Fruit fly (Drosophila melanogaster): ENCODE results near the gene GstD5.
A peak's percentile ranks its signal among the peaks of the same experiment; 100 is the strongest.

The GstD5 gene

dm6 chr3R:12356044-12356443 is 19.5 kb upstream of the GstD5 start, which contains the start of gene MBD-R2:
Gene MBD-R2 (minus strand): TSS chr3R:12356265.
- TF ChIP-seq Myc (optimal IDR thresholded peaks at IDR 0.05) (no peak), dl (GFP tag; optimal IDR thresholded peaks at IDR 0.05; ENCODE audit: insufficient read depth in 1 of 2, partially characterized antibody in 2 of 2) (no peak), dmrt93B (GFP tag; optimal IDR thresholded peaks at IDR 0.05) (no peak), jim (GFP tag; optimal IDR thresholded peaks at IDR 0.05) (no peak), Rel (GFP tag; optimal IDR thresholded peaks at IDR 0.05) (no peak), Rel (tag; optimal IDR thresholded peaks at IDR 0.05) (peak; percentile 22), Sp1 (GFP tag; optimal IDR thresholded peaks at IDR 0.05) (no peak), Jra (GFP tag; optimal IDR thresholded peaks at IDR 0.05) (no peak), woc (GFP tag; optimal IDR thresholded peaks at IDR 0.05) (no peak), lola (GFP tag; optimal IDR thresholded peaks at IDR 0.05) (no peak), CrebA (GFP tag; optimal IDR thresholded peaks at IDR 0.05; ENCODE audit: borderline replicate concordance) (no peak), sage (GFP tag; optimal IDR thresholded peaks at IDR 0.05) (peak; percentile 12), rgr (GFP tag; optimal IDR thresholded peaks at IDR 0.05) (no peak), br (GFP tag; optimal IDR thresholded peaks at IDR 0.05) (no peak), Hnf4 (GFP tag; optimal IDR thresholded peaks at IDR 0.05) (no peak), Dfd (GFP tag; optimal IDR thresholded peaks at IDR 0.05) (no peak), Hr78 (GFP tag; optimal IDR thresholded peaks at IDR 0.05) (no peak), dsf (GFP tag; optimal IDR thresholded peaks at IDR 0.05; ENCODE audit: borderline replicate concordance) (no peak), ey (GFP tag; optimal IDR thresholded peaks at IDR 0.05) (no peak)

DNA sequence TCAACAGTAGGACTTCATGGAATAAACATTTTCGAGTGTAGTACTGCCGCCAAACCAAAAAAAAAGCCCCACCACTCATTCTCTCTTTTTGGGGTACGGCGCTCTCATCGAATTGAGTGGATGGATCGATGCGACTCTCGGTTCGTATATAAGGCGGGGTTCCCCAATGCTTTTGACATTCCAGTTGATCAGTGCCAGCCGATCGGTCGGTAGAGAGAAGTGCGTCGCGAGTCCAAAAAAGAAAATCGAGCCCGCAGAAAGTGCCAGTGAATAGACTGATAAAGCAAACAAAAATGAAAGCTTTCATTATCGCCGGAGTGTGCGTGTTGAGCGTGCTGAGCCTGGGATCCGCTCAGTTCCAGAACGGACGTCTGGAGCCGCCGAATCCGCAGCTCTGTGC is 15.7 kb upstream of the GstD5 start, which contains the start of gene CG4115:
TSS of gene CG4115 (plus strand) at position 172 of the 400 bp plus-strand sequence.
- TF ChIP-seq woc (GFP tag; optimal IDR thresholded peaks at IDR 0.05) = peak; percentile 15
- no peak for TF ChIP-seq Vsx2 (GFP tag; optimal IDR thresholded peaks at IDR 0.05; ENCODE audit: partially characterized antibody)
- no peak for TF ChIP-seq Rel (GFP tag; optimal IDR thresholded peaks at IDR 0.05)
- peak; percentile 94 for TF ChIP-seq Rel (tag; optimal IDR thresholded peaks at IDR 0.05)
- peak; percentile 20 for TF ChIP-seq Dif (GFP tag; optimal IDR thresholded peaks at IDR 0.05; ENCODE audit: partially characterized antibody)

DNA sequence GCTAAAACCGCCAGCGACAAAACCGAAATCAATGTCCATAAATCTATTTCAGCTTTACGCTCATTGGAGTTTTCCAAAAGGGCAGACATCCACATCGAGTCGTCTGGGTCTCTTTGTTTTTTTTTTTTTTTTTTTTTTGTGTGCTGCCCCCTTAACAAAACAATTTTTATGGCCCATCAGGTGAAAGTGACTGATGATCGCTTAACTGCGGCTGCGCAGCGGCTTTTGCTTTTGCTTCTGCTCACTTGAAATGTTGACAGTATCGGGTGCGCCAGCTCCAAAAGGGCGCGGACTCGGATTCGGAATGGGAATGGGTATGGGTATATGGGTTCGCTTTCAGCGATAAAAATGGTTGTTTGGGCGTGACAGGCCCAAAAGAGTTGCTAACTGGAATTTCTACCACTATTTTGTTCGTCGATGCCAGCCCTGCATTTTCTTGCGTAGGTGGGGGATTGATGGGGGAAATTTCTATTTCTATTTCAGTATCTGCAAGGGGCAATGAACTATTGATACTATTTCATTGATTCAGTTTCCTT is 13.5 kb upstream of the GstD5 start:
- TF ChIP-seq OdsH (GFP tag; optimal IDR thresholded peaks at IDR 0.05) (no peak), Hr78 (GFP tag; optimal IDR thresholded peaks at IDR 0.05) (no peak), N (GFP tag; optimal IDR thresholded peaks at IDR 0.05) (no peak), CrebA (GFP tag; optimal IDR thresholded peaks at IDR 0.05; ENCODE audit: borderline replicate concordance) (no peak), usp (GFP tag; optimal IDR thresholded peaks at IDR 0.05) (no peak), dl (GFP tag; optimal IDR thresholded peaks at IDR 0.05; ENCODE audit: insufficient read depth in 1 of 2, partially characterized antibody in 2 of 2) (no peak), lola (GFP tag; optimal IDR thresholded peaks at IDR 0.05) (no peak), fru (GFP tag; optimal IDR thresholded peaks at IDR 0.05) (no peak), Jra (GFP tag; optimal IDR thresholded peaks at IDR 0.05) (no peak), sv (GFP tag; optimal IDR thresholded peaks at IDR 0.05) (no peak), dmrt93B (GFP tag; optimal IDR thresholded peaks at IDR 0.05) (no peak), HLH106 (tag; optimal IDR thresholded peaks at IDR 0.05) (no peak), ey (GFP tag; optimal IDR thresholded peaks at IDR 0.05) (no peak)

dm6 chr3R:12363544-12363943 is 12.0 kb upstream of the GstD5 start:
- TF ChIP-seq pan (optimal IDR thresholded peaks at IDR 0.05) = no peak
- TF ChIP-seq Rel (GFP tag; optimal IDR thresholded peaks at IDR 0.05) = no peak
- TF ChIP-seq Rel (tag; optimal IDR thresholded peaks at IDR 0.05) = peak; percentile 3

DNA sequence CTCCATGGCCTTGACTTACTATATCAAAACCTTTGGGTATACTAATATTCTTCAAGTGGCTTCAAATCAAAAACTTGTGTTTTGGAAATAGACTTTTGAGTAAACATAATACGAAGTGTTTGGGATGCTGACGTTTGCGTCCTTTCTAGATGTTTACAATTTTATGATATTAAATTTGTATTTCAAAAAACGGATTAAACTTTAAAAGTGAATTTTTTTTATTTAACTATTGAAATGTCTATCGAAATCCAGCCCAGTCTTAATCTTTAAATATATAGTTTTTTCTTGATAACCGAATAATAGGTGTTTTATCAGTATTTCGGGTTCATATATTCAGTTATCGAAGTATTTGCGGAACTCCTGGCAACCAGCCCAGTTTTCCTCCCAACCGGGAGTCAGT is 11.0 kb upstream of the GstD5 start, which contains the start of gene Tim17a1:
TSS of gene Tim17a1 (minus strand) at position 101 of the 400 bp plus-strand sequence.
- TF ChIP-seq N (GFP tag; optimal IDR thresholded peaks at IDR 0.05) (no peak), lola (GFP tag; optimal IDR thresholded peaks at IDR 0.05) (no peak), h (GFP tag; optimal IDR thresholded peaks at IDR 0.05) (no peak), OdsH (GFP tag; optimal IDR thresholded peaks at IDR 0.05) (no peak), br (GFP tag; optimal IDR thresholded peaks at IDR 0.05) (no peak), Hr83 (GFP tag; optimal IDR thresholded peaks at IDR 0.05; ENCODE audit: poor library complexity, severe bottlenecking) (no peak), GATAd (GFP tag; optimal IDR thresholded peaks at IDR 0.05) (no peak), sage (GFP tag; optimal IDR thresholded peaks at IDR 0.05) (no peak), CrebA (GFP tag; optimal IDR thresholded peaks at IDR 0.05; ENCODE audit: borderline replicate concordance) (no peak), dsf (GFP tag; optimal IDR thresholded peaks at IDR 0.05; ENCODE audit: borderline replicate concordance) (no peak), sv (GFP tag; optimal IDR thresholded peaks at IDR 0.05) (no peak), psq (GFP tag; optimal IDR thresholded peaks at IDR 0.05) (no peak), Abd-B (GFP tag; optimal IDR thresholded peaks at IDR 0.05) (no peak)

All from whole organism, wandering third instar larva.